Fruit fly (Drosophila melanogaster) whole organism, embryonic: ENCODE measurements around the gene CG8568.
A peak's percentile ranks its signal among the peaks of the same experiment; 100 is the strongest.

Experiments used
- Abd-B ChIP-seq: fragments of 200-800 bp; sonication (Bioruptor generic); optimal IDR thresholded peaks from 2 replicates; lab custom pipeline; 2018; ENCODE audit warnings: missing biosample characterization, mild to moderate bottlenecking, missing genetic modification characterization, moderate library complexity
- BEAF-32 ChIP-seq: fragments of 200-800 bp; sonication (Bioruptor generic); optimal IDR thresholded peaks from 3 replicates; lab custom pipeline; 2017; ENCODE audit warnings: missing biosample characterization, missing genetic modification characterization, mild to moderate bottlenecking, moderate library complexity, missing genetic modification reagents
- CG10267 ChIP-seq: fragments of 200-800 bp; sonication (Bioruptor generic); optimal IDR thresholded peaks from 2 replicates; lab custom pipeline; 2018; ENCODE audit warnings: missing biosample characterization, mild to moderate bottlenecking, missing genetic modification characterization, moderate library complexity
- CG11093 ChIP-seq: fragments of 200-800 bp; sonication (Bioruptor generic); IDR thresholded peaks from 3 replicates; pipeline ENCODE4 v1.3.6; 2022; ENCODE audit warnings: missing biosample characterization, missing genetic modification characterization
- CG11560 ChIP-seq: fragments of 200-800 bp; sonication (Bioruptor generic); IDR thresholded peaks from 3 replicates; pipeline ENCODE4 v1.3.6; 2022; ENCODE audit warnings: missing biosample characterization, missing genetic modification characterization
- CG13287 ChIP-seq: fragments of 200-800 bp; sonication (Bioruptor generic); IDR thresholded peaks from 2 replicates; pipeline ENCODE4 v1.3.6; 2022; ENCODE audit warnings: missing biosample characterization, missing genetic modification characterization; ENCODE audit not compliant: partially characterized antibody
- CG14710 ChIP-seq: fragments of 200-800 bp; sonication (Bioruptor generic); optimal IDR thresholded peaks from 3 replicates; lab custom pipeline; 2019; ENCODE audit warnings: missing biosample characterization, mild to moderate bottlenecking, missing genetic modification characterization, moderate library complexity
- CG14965 ChIP-seq: fragments of 200-800 bp; sonication (Bioruptor generic); optimal IDR thresholded peaks from 2 replicates; lab custom pipeline; 2016; ENCODE audit warnings: missing biosample characterization, missing genetic modification characterization, borderline replicate concordance
- CG15011 ChIP-seq: fragments of 200-800 bp; sonication (Bioruptor generic); optimal IDR thresholded peaks from 3 replicates; lab custom pipeline; 2018; ENCODE audit warnings: missing biosample characterization, mild to moderate bottlenecking, missing genetic modification characterization
- CG1792 ChIP-seq: fragments of 200-800 bp; sonication (Bioruptor generic); optimal IDR thresholded peaks from 2 replicates; lab custom pipeline; 2016; ENCODE audit warnings: missing biosample characterization, missing genetic modification characterization
- CG2116 ChIP-seq: fragments of 200-800 bp; sonication (Bioruptor generic); optimal IDR thresholded peaks from 3 replicates; lab custom pipeline; 2018; ENCODE audit warnings: missing biosample characterization, mild to moderate bottlenecking, missing genetic modification characterization
- CG2712 ChIP-seq: fragments of 200-800 bp; optimal IDR thresholded peaks from 3 replicates; lab custom pipeline; 2019; ENCODE audit warnings: missing biosample characterization, mild to moderate bottlenecking, missing genetic modification characterization, moderate library complexity
- CG2889 ChIP-seq: fragments of 200-800 bp; sonication (Bioruptor generic); IDR thresholded peaks from 3 replicates; pipeline ENCODE4 v1.3.6; 2022; ENCODE audit warnings: missing biosample characterization, missing genetic modification characterization
- CG3726 ChIP-seq: fragments of 200-800 bp; sonication (Bioruptor generic); IDR thresholded peaks from 3 replicates; pipeline ENCODE4, ENCODE4 v1.3.6; 2022; ENCODE audit warnings: missing biosample characterization, missing genetic modification characterization
- CG43689 ChIP-seq: fragments of 200-800 bp; sonication (Bioruptor generic); IDR thresholded peaks from 2 replicates; pipeline ENCODE4 v1.3.6; 2022; ENCODE audit warnings: missing biosample characterization, missing genetic modification characterization
- CG6813 ChIP-seq: fragments of 200-800 bp; sonication (Bioruptor generic); optimal IDR thresholded peaks from 2 replicates; lab custom pipeline; 2017; ENCODE audit warnings: missing biosample characterization, missing genetic modification characterization, mild to moderate bottlenecking, moderate library complexity, missing genetic modification reagents
- CG7357 ChIP-seq: fragments of 200-800 bp; sonication (Bioruptor generic); IDR thresholded peaks from 3 replicates; pipeline ENCODE4 v1.3.6; 2022; ENCODE audit warnings: missing biosample characterization, missing genetic modification characterization
- CG8765 ChIP-seq: fragments of 200-800 bp; sonication (Bioruptor generic); IDR thresholded peaks from 2 replicates; pipeline ENCODE4 v1.3.6; 2022; ENCODE audit warnings: missing biosample characterization, missing genetic modification characterization
- CG9727 ChIP-seq: fragments of 200-800 bp; sonication (Bioruptor generic); optimal IDR thresholded peaks from 3 replicates; lab custom pipeline; 2017; ENCODE audit warnings: missing biosample characterization, mild to moderate bottlenecking, missing genetic modification characterization
- CG9817 ChIP-seq: fragments of 200-800 bp; sonication (Bioruptor generic); optimal IDR thresholded peaks from 2 replicates; lab custom pipeline; 2018; ENCODE audit warnings: missing biosample characterization, mild to moderate bottlenecking, missing genetic modification characterization, moderate library complexity
- CoRest ChIP-seq: fragments of 200-800 bp; sonication (Bioruptor generic); optimal IDR thresholded peaks from 3 replicates; lab custom pipeline; 2018; ENCODE audit warnings: missing biosample characterization, mild to moderate bottlenecking, missing genetic modification characterization, moderate library complexity
- Dll ChIP-seq: fragments of 200-800 bp; sonication (Bioruptor generic); IDR thresholded peaks from 4 replicates; pipeline ENCODE4 v1.3.6; 2022; ENCODE audit warnings: missing biosample characterization, missing genetic modification characterization; ENCODE audit not compliant: partially characterized antibody
- Dp ChIP-seq: fragments of 200-800 bp; sonication (Bioruptor generic); optimal IDR thresholded peaks from 2 replicates; lab custom pipeline; 2018; ENCODE audit warnings: missing biosample characterization, mild to moderate bottlenecking, missing genetic modification characterization, moderate library complexity
- Dref ChIP-seq: fragments of 200-800 bp; sonication (Bioruptor generic); IDR thresholded peaks from 2 replicates; pipeline ENCODE4 v1.3.6; 2022; ENCODE audit warnings: missing biosample characterization, missing genetic modification characterization
- Elba2 ChIP-seq: fragments of 200-800 bp; sonication (Bioruptor generic); optimal IDR thresholded peaks from 3 replicates; lab custom pipeline; 2016; ENCODE audit warnings: missing biosample characterization, missing genetic modification characterization
- HmgZ ChIP-seq: fragments of 200-800 bp; sonication (Bioruptor generic); optimal IDR thresholded peaks from 2 replicates; lab custom pipeline; 2018; ENCODE audit warnings: missing biosample characterization, mild to moderate bottlenecking, missing genetic modification characterization
- Lhr ChIP-seq: fragments of 200-800 bp; sonication (Bioruptor generic); optimal IDR thresholded peaks from 3 replicates; lab custom pipeline; 2017; ENCODE audit warnings: mild to moderate bottlenecking, missing biosample characterization, missing genetic modification reagents, missing genetic modification characterization
- MBD-R2 ChIP-seq: fragments of 200-800 bp; sonication (Bioruptor generic); IDR thresholded peaks from 2 replicates; pipeline ENCODE4 v1.3.6; 2022; ENCODE audit warnings: missing biosample characterization, missing genetic modification characterization
- Max ChIP-seq: fragments of 200-800 bp; sonication (Bioruptor generic); optimal IDR thresholded peaks from 2 replicates; lab custom pipeline; 2016; ENCODE audit warnings: missing biosample characterization, mild to moderate bottlenecking, missing genetic modification characterization
- Mrtf ChIP-seq: fragments of 200-800 bp; sonication (Bioruptor generic); IDR thresholded peaks from 3 replicates; pipeline ENCODE4 v1.3.6; 2022; ENCODE audit warnings: missing biosample characterization, missing genetic modification characterization
- NFAT ChIP-seq: fragments of 200-800 bp; sonication (Bioruptor generic); IDR thresholded peaks from 2 replicates; pipeline ENCODE4 v1.3.6; 2022; ENCODE audit warnings: missing biosample characterization, missing genetic modification characterization
- Neu2 ChIP-seq: fragments of 200-800 bp; sonication (Bioruptor generic); optimal IDR thresholded peaks from 3 replicates; lab custom pipeline; 2016; ENCODE audit warnings: missing biosample characterization, missing genetic modification characterization, borderline replicate concordance
- Opbp ChIP-seq: fragments of 200-800 bp; sonication (Bioruptor generic); IDR thresholded peaks from 3 replicates; pipeline ENCODE4 v1.3.6; 2022; ENCODE audit warnings: missing biosample characterization, missing genetic modification characterization; ENCODE audit not compliant: partially characterized antibody
- Scr ChIP-seq: fragments of 200-800 bp; sonication (Bioruptor generic); IDR thresholded peaks from 2 replicates; pipeline ENCODE4 v1.3.6; 2022; ENCODE audit warnings: missing biosample characterization, missing genetic modification characterization; ENCODE audit not compliant: partially characterized antibody
- Sin3A ChIP-seq: fragments of >200 bp; optimal IDR thresholded peaks from 2 replicates; lab custom pipeline; 2018
- Spps ChIP-seq: fragments of 200-800 bp; sonication (Bioruptor generic); optimal IDR thresholded peaks from 2 replicates; lab custom pipeline; 2018; ENCODE audit warnings: missing biosample characterization, mild to moderate bottlenecking, missing genetic modification characterization
- YL-1 ChIP-seq: fragments of 200-800 bp; sonication (Bioruptor generic); optimal IDR thresholded peaks from 3 replicates; lab custom pipeline; 2017; ENCODE audit warnings: missing biosample characterization, mild to moderate bottlenecking, missing genetic modification characterization
- ash1 ChIP-seq: fragments of 200-800 bp; sonication (Bioruptor generic); optimal IDR thresholded peaks from 2 replicates; lab custom pipeline; 2018; ENCODE audit warnings: missing biosample characterization, mild to moderate bottlenecking, missing genetic modification characterization
- dm ChIP-seq: fragments of 200-800 bp; sonication (Bioruptor generic); optimal IDR thresholded peaks from 3 replicates; lab custom pipeline; 2016; ENCODE audit warnings: missing biosample characterization, missing genetic modification characterization
- gfzf ChIP-seq: fragments of 200-800 bp; sonication (Bioruptor generic); optimal IDR thresholded peaks from 2 replicates; lab custom pipeline; 2016; ENCODE audit warnings: missing biosample characterization, mild to moderate bottlenecking, missing genetic modification characterization, moderate library complexity
- hkb ChIP-seq, 2 experiments: fragments of 200-800 bp in 1 of 2; fragments of >200 bp in 1 of 2; sonication (Bioruptor generic) in 1 of 2; IDR thresholded peaks in 1 of 2; optimal IDR thresholded peaks in 1 of 2; 2 replicates each; pipeline versions ENCODE4 v1.3.6 to Lab custom; 2017 to 2022; ENCODE audit warnings: missing biosample characterization in 1 of 2, missing genetic modification characterization in 1 of 2
- phol ChIP-seq: fragments of 200-800 bp; sonication (Bioruptor generic); optimal IDR thresholded peaks from 3 replicates; lab custom pipeline; 2018; ENCODE audit warnings: missing biosample characterization, mild to moderate bottlenecking, missing genetic modification characterization, moderate library complexity
- pita ChIP-seq: fragments of 200-800 bp; sonication (Bioruptor generic); optimal IDR thresholded peaks from 2 replicates; lab custom pipeline; 2017; ENCODE audit warnings: missing biosample characterization, mild to moderate bottlenecking, missing genetic modification characterization
- prd ChIP-seq, 3 experiments: fragments of >200 bp in 2 of 3; fragments of 200-800 bp in 1 of 3; sonication (Bioruptor generic) in 1 of 3; optimal IDR thresholded peaks in 2 of 3; IDR thresholded peaks in 1 of 3; 2 replicates in 2 of 3; 3 replicates in 1 of 3; pipeline versions ENCODE4 v1.3.6 to Lab custom; 2017 to 2022; ENCODE audit warnings: missing biosample characterization in 1 of 3, missing genetic modification characterization in 1 of 3
- pzg ChIP-seq: fragments of 200-800 bp; sonication (Bioruptor generic); optimal IDR thresholded peaks from 3 replicates; lab custom pipeline; 2018; ENCODE audit warnings: missing biosample characterization, mild to moderate bottlenecking, missing genetic modification characterization, moderate library complexity
- scrt ChIP-seq: fragments of 200-800 bp; sonication (Bioruptor generic); optimal IDR thresholded peaks from 2 replicates; lab custom pipeline; 2018; ENCODE audit warnings: missing biosample characterization, mild to moderate bottlenecking, missing genetic modification characterization, moderate library complexity
- twi ChIP-seq: fragments of 200-800 bp; optimal IDR thresholded peaks from 2 replicates; lab custom pipeline; 2019; ENCODE audit warnings: missing biosample characterization, mild to moderate bottlenecking, missing genetic modification characterization, moderate library complexity
- unc-4 ChIP-seq: fragments of 200-800 bp; sonication (Bioruptor generic); IDR thresholded peaks from 2 replicates; pipeline ENCODE4 v1.3.6; 2022; ENCODE audit warnings: missing biosample characterization, missing genetic modification characterization; ENCODE audit not compliant: partially characterized antibody
- vvl ChIP-seq: fragments of 200-800 bp; sonication (Bioruptor generic); IDR thresholded peaks from 2 replicates; pipeline ENCODE4 v1.3.6; 2022; ENCODE audit warnings: missing biosample characterization, missing genetic modification characterization

CG8568 gene

dm6 chrX:17421987-17422386, 30.4 kb downstream of the CG8568 start, which contains the start of gene CG8611 (continued):
- TF ChIP-seq Max (peak; percentile 73), BEAF-32 (peak; percentile 58), unc-4 (0 out of 2 replicates have a peak, but pooled peaks have one; percentile 26), CG6813 (no peak), Dll (GFP tag; lab: Robert Waterston, UW) (peak; percentile 26; the same call in 1 of the 4 replicates), scrt (GFP tag; lab: Kevin White, UChicago) (no peak), CG2116 (GFP tag; lab: Kevin White, UChicago) (peak; percentile 30), dm (GFP tag; lab: Kevin White, UChicago) (peak; percentile 90), CG1792 (no peak), CG11560 (tag; lab: Robert Waterston, UW) (no peak), prd (optimal IDR thresholded peaks at IDR 0.05; lab: Kevin White, UChicago) (no peak), prd (GFP tag; IDR thresholded peaks at IDR 0.05; lab: Robert Waterston, UW) (no peak), pita (GFP tag; lab: Kevin White, UChicago) (no peak), Abd-B (peak; percentile 9), Scr (peak; percentile 29; the same call in 1 of the 2 replicates), CG15011 (GFP tag; lab: Kevin White, UChicago) (no peak), twi (tag; lab: Kevin White, UChicago) (peak; percentile 54), CG11093 (GFP tag; lab: Robert Waterston, UW) (no peak), Elba2 (GFP tag; lab: Kevin White, UChicago) (peak; percentile 8), ash1 (GFP tag; lab: Kevin White, UChicago) (no peak), CG8765 (GFP tag; lab: Robert Waterston, UW) (no peak), Lhr (GFP tag; lab: Kevin White, UChicago) (peak; percentile 87), NFAT (GFP tag; lab: Robert Waterston, UW) (no peak), gfzf (GFP tag; lab: Kevin White, UChicago) (peak; percentile 12), Dp (GFP tag; lab: Kevin White, UChicago) (peak; percentile 94), CG14965 (no peak), CG14710 (tag; lab: Kevin White, UChicago) (peak; percentile 41), CoRest (tag; lab: Kevin White, UChicago) (peak; percentile 9), CG9727 (no peak), Neu2 (GFP tag; lab: Kevin White, UChicago) (no peak), MBD-R2 (GFP tag; lab: Robert Waterston, UW) (peak; percentile 63), CG13287 (GFP tag; lab: Robert Waterston, UW) (peak; percentile 44; the same call in 1 of the 2 replicates), phol (tag; lab: Kevin White, UChicago) (peak; percentile 38), CG2712 (tag; lab: Kevin White, UChicago) (peak; percentile 16), CG7357 (GFP tag; lab: Robert Waterston, UW) (no peak), Opbp (GFP tag; lab: Robert Waterston, UW) (0 out of 3 replicates have a peak, but pooled peaks have one; percentile 28), pzg (GFP tag; lab: Kevin White, UChicago) (peak; percentile 77), Dref (GFP tag; lab: Robert Waterston, UW) (0 out of 2 replicates have a peak, but pooled peaks have one; percentile 21), CG2889 (GFP tag; lab: Robert Waterston, UW) (no peak), CG43689 (GFP tag; lab: Robert Waterston, UW) (no peak), Spps (no peak), CG3726 (GFP tag; lab: Robert Waterston, UW) (no peak), HmgZ (tag; lab: Kevin White, UChicago) (peak; percentile 5), Mrtf (GFP tag; lab: Robert Waterston, UW) (no peak), CG9817 (no peak), hkb (optimal IDR thresholded peaks at IDR 0.05; lab: Kevin White, UChicago) (peak; percentile 3), hkb (GFP tag; IDR thresholded peaks at IDR 0.05; lab: Robert Waterston, UW) (no peak), CG10267 (tag; lab: Kevin White, UChicago) (peak; percentile 57), Sin3A (lab: Kevin White, UChicago) (peak; percentile 17), vvl (peak; percentile 48), YL-1 (GFP tag; lab: Kevin White, UChicago) (peak; percentile 36)
